Worm (Caenorhabditis elegans): ENCODE data around the gene ZK673.4.
"Not testable (repeated sequence)": the region's sequence is repeated elsewhere in the genome, so short reads cannot be mapped to it uniquely, and the experiment has no call there.

ce11 chrII:10493034-10493433, 40.3 kb downstream of the ZK673.4 start, which contains the start of gene ZK666.8:
- not testable (repeated sequence) for TF ChIP-seq ztf-29 (GFP tag; IDR thresholded peaks at IDR 0.05); T22C8.4 (GFP tag; IDR thresholded peaks at IDR 0.05); med-1 (GFP tag; optimal IDR thresholded peaks at IDR 0.05; ENCODE audit: insufficient read depth); flt-1 (GFP tag; IDR thresholded peaks at IDR 0.05); ztf-23 (GFP tag; IDR thresholded peaks at IDR 0.05); ref-1 (GFP tag; conservative IDR thresholded peaks at IDR 0.05); cog-1 (tag; optimal IDR thresholded peaks at IDR 0.05); klf-2 (GFP tag; conservative IDR thresholded peaks at IDR 0.05); tab-1 (GFP tag; IDR thresholded peaks at IDR 0.05)

Measured in whole organism, midembryonic.